Worm (Caenorhabditis elegans) whole organism, L2 larva: Measurements from ENCODE around the gene F47C12.13.

Experiments used
- C34F6.9 ChIP-seq: fragments of 150-350 bp; optimal IDR thresholded peaks from 2 replicates; lab custom pipeline; 2014; ENCODE audit warnings: missing biosample characterization, missing genetic modification characterization
- F13H6.1 ChIP-seq: sonication (generic microtip); optimal IDR thresholded peaks from 2 replicates; lab custom pipeline; 2016; ENCODE audit warnings: missing genetic modification characterization, missing compliant biosample characterization
- R02D3.7 ChIP-seq: fragments of 150-350 bp; optimal IDR thresholded peaks from 2 replicates; lab custom pipeline; 2014; ENCODE audit warnings: missing biosample characterization, missing genetic modification characterization
- Y55F3AM.14 ChIP-seq: fragments of 200-800 bp; sonication (Bioruptor generic); optimal IDR thresholded peaks from 2 replicates; lab custom pipeline; 2018; ENCODE audit warnings: mild to moderate bottlenecking, missing genetic modification characterization, missing compliant biosample characterization
- ZK546.5 ChIP-seq: sonication (generic microtip); optimal IDR thresholded peaks from 2 replicates; lab custom pipeline; 2017; ENCODE audit warnings: missing biosample characterization, missing genetic modification characterization
- alr-1 ChIP-seq: fragments of 150-350 bp; optimal IDR thresholded peaks from 2 replicates; lab custom pipeline; 2014; ENCODE audit warnings: missing biosample characterization, missing genetic modification characterization
- aly-2 ChIP-seq: fragments of 150-350 bp; optimal IDR thresholded peaks from 2 replicates; lab custom pipeline; 2014; ENCODE audit warnings: missing biosample characterization, missing genetic modification characterization
- ama-1 ChIP-seq: fragments of 150-350 bp; optimal IDR thresholded peaks from 2 replicates; lab custom pipeline; 2018; ENCODE audit warnings: inconsistent platforms
- blmp-1 ChIP-seq: sonication (generic microtip); optimal IDR thresholded peaks from 2 replicates; lab custom pipeline; 2017; ENCODE audit warnings: missing genetic modification characterization, mild to moderate bottlenecking, missing compliant biosample characterization, antibody characterized with exemption, moderate library complexity; ENCODE audit not compliant: insufficient read depth
- ceh-16 ChIP-seq: fragments of 150-350 bp; optimal IDR thresholded peaks from 2 replicates; lab custom pipeline; 2014; ENCODE audit warnings: missing biosample characterization, missing genetic modification characterization
- ceh-82 ChIP-seq: fragments of 150-350 bp; optimal IDR thresholded peaks from 2 replicates; lab custom pipeline; 2014; ENCODE audit warnings: missing biosample characterization, missing genetic modification characterization
- crh-2 ChIP-seq: sonication (generic microtip); optimal IDR thresholded peaks from 2 replicates; lab custom pipeline; 2017; ENCODE audit warnings: missing biosample characterization, missing genetic modification characterization
- dmd-4 ChIP-seq: sonication (generic microtip); optimal IDR thresholded peaks from 2 replicates; lab custom pipeline; 2017; ENCODE audit warnings: missing biosample characterization, missing genetic modification characterization
- egl-27 ChIP-seq: sonication (generic microtip); optimal IDR thresholded peaks from 3 replicates; lab custom pipeline; 2017; ENCODE audit warnings: missing biosample characterization, missing genetic modification reagents, missing genetic modification characterization
- elt-1 ChIP-seq: fragments of 150-350 bp; optimal IDR thresholded peaks from 2 replicates; lab custom pipeline; 2014; ENCODE audit warnings: missing biosample characterization, missing genetic modification characterization
- elt-3 ChIP-seq: sonication (generic microtip); optimal IDR thresholded peaks from 2 replicates; lab custom pipeline; 2017; ENCODE audit warnings: missing biosample characterization, missing genetic modification characterization
- fos-1 ChIP-seq: fragments of 150-350 bp; optimal IDR thresholded peaks from 2 replicates; lab custom pipeline; 2014; ENCODE audit warnings: missing biosample characterization, missing genetic modification characterization
- gmeb-1 ChIP-seq: fragments of 150-350 bp; optimal IDR thresholded peaks from 2 replicates; lab custom pipeline; 2014; ENCODE audit warnings: missing biosample characterization, missing genetic modification characterization
- lin-11 ChIP-seq: fragments of 150-350 bp; sonication (generic microtip); optimal IDR thresholded peaks from 2 replicates; lab custom pipeline; 2014; ENCODE audit warnings: missing biosample characterization, missing genetic modification characterization, inconsistent platforms, mixed read lengths
- lin-13 ChIP-seq: fragments of 150-350 bp; optimal IDR thresholded peaks from 2 replicates; lab custom pipeline; 2014; ENCODE audit warnings: missing biosample characterization, missing genetic modification reagents, missing genetic modification characterization
- lin-39 ChIP-seq: fragments of 150-350 bp; optimal IDR thresholded peaks from 2 replicates; lab custom pipeline; 2014; ENCODE audit warnings: missing biosample characterization, missing genetic modification reagents, missing genetic modification characterization
- lsy-2 ChIP-seq, 2 experiments: fragments of 150-350 bp in 1 of 2; sonication (generic microtip) in 1 of 2; optimal IDR thresholded peaks; 2 replicates each; lab custom pipeline; 2014 to 2017; ENCODE audit warnings: missing biosample characterization in 2 of 2, missing genetic modification characterization in 2 of 2
- mab-5 ChIP-seq: fragments of 150-350 bp; optimal IDR thresholded peaks from 2 replicates; lab custom pipeline; 2014; ENCODE audit warnings: missing biosample characterization, missing genetic modification characterization
- mbf-1 ChIP-seq: sonication (generic microtip); optimal IDR thresholded peaks from 2 replicates; lab custom pipeline; 2017; ENCODE audit warnings: missing biosample characterization, missing genetic modification characterization
- mdl-1 ChIP-seq, 2 experiments: fragments of 150-350 bp in 1 of 2; sonication (generic microtip) in 1 of 2; optimal IDR thresholded peaks; 2 replicates each; lab custom pipeline; 2017; ENCODE audit warnings: missing biosample characterization in 2 of 2, missing genetic modification characterization in 2 of 2
- nhr-10 ChIP-seq: sonication (generic microtip); optimal IDR thresholded peaks from 2 replicates; lab custom pipeline; 2017; ENCODE audit warnings: missing biosample characterization, missing genetic modification characterization
- nhr-11 ChIP-seq: fragments of 150-350 bp; optimal IDR thresholded peaks from 2 replicates; lab custom pipeline; 2014; ENCODE audit warnings: missing biosample characterization, missing genetic modification characterization
- nhr-12 ChIP-seq: fragments of 150-350 bp; optimal IDR thresholded peaks from 2 replicates; lab custom pipeline; 2014; ENCODE audit warnings: missing biosample characterization, missing genetic modification characterization
- nhr-129 ChIP-seq: fragments of 150-350 bp; optimal IDR thresholded peaks from 2 replicates; lab custom pipeline; 2014; ENCODE audit warnings: missing biosample characterization, missing genetic modification characterization
- nhr-23 ChIP-seq: fragments of 150-350 bp; optimal IDR thresholded peaks from 2 replicates; lab custom pipeline; 2014; ENCODE audit warnings: missing biosample characterization, missing genetic modification reagents, missing genetic modification characterization
- nhr-237 ChIP-seq: fragments of 150-350 bp; optimal IDR thresholded peaks from 2 replicates; lab custom pipeline; 2014; ENCODE audit warnings: missing biosample characterization, missing genetic modification characterization
- nhr-25 ChIP-seq: fragments of 150-350 bp; sonication (generic microtip); optimal IDR thresholded peaks from 3 replicates; lab custom pipeline; 2014; ENCODE audit warnings: missing biosample characterization, missing genetic modification characterization
- nhr-6 ChIP-seq: fragments of 150-350 bp; optimal IDR thresholded peaks from 2 replicates; lab custom pipeline; 2014; ENCODE audit warnings: missing biosample characterization, missing genetic modification characterization
- nhr-77 ChIP-seq: fragments of 150-350 bp; optimal IDR thresholded peaks from 2 replicates; lab custom pipeline; 2014; ENCODE audit warnings: missing biosample characterization, missing genetic modification characterization
- peb-1 ChIP-seq: fragments of 150-350 bp; optimal IDR thresholded peaks from 2 replicates; lab custom pipeline; 2014; ENCODE audit warnings: missing biosample characterization, missing genetic modification characterization
- sem-4 ChIP-seq: fragments of 150-350 bp; optimal IDR thresholded peaks from 2 replicates; lab custom pipeline; 2014; ENCODE audit warnings: missing biosample characterization, missing genetic modification reagents, missing genetic modification characterization
- skn-1 ChIP-seq: sonication (generic microtip); optimal IDR thresholded peaks from 2 replicates; lab custom pipeline; 2017; ENCODE audit warnings: missing biosample characterization, missing genetic modification characterization
- sma-3 ChIP-seq: sonication (generic microtip); optimal IDR thresholded peaks from 2 replicates; lab custom pipeline; 2016; ENCODE audit warnings: missing genetic modification reagents, missing genetic modification characterization, missing compliant biosample characterization
- sma-9 ChIP-seq, 2 experiments: fragments of 150-350 bp in 1 of 2; sonication (generic microtip) in 1 of 2; optimal IDR thresholded peaks; 2 replicates each; lab custom pipeline; 2014 to 2016; ENCODE audit warnings: missing genetic modification characterization in 2 of 2, mild to moderate bottlenecking in 1 of 2, missing biosample characterization in 1 of 2, missing compliant biosample characterization in 1 of 2, missing genetic modification reagents in 1 of 2, moderate library complexity in 1 of 2
- snpc-4 ChIP-seq: fragments of 150-350 bp; optimal IDR thresholded peaks from 2 replicates; lab custom pipeline; 2014; ENCODE audit warnings: missing biosample characterization, missing genetic modification characterization
- unc-39 ChIP-seq: fragments of 150-350 bp; optimal IDR thresholded peaks from 2 replicates; lab custom pipeline; 2014; ENCODE audit warnings: missing biosample characterization, missing genetic modification characterization
- unc-55 ChIP-seq: fragments of 150-350 bp; sonication (generic microtip); optimal IDR thresholded peaks from 3 replicates; lab custom pipeline; 2014; ENCODE audit warnings: missing biosample characterization, missing genetic modification reagents, missing genetic modification characterization
- unc-62 ChIP-seq: fragments of 150-350 bp; optimal IDR thresholded peaks from 2 replicates; lab custom pipeline; 2014; ENCODE audit warnings: missing biosample characterization, missing genetic modification reagents, missing genetic modification characterization
- ztf-1 ChIP-seq: fragments of 200-800 bp; sonication (Bioruptor generic); conservative IDR thresholded peaks from 2 replicates; pipeline ENCODE4 v1.3.6; 2022; ENCODE audit warnings: missing genetic modification characterization, missing compliant biosample characterization
- ztf-11 ChIP-seq: sonication (generic microtip); optimal IDR thresholded peaks from 2 replicates; lab custom pipeline; 2017; ENCODE audit warnings: missing biosample characterization, missing genetic modification characterization
- ztf-4 ChIP-seq: fragments of 150-350 bp; optimal IDR thresholded peaks from 2 replicates; lab custom pipeline; 2014; ENCODE audit warnings: missing biosample characterization, missing genetic modification characterization

The F47C12.13 gene

DNA sequence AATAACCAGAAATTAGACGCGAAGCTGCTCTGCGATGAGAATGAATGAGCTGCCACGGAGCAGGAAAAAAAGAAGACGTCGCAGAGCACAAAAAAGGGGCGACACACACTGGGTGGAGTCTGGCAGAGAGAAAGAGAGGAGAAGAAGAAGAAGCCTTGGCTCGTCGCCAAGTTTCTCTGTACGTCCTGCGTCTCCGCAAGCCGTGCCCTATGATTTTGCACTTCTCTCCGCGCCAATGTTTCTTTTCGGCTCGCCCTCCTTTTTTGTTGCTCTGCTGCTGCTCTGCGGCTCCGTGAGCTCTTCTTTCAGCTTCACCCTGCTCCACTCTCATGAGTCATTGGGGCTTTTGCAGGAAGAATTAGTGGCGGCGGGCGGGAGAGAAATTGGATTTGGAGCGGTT lies 40.7 kb upstream of the F47C12.13 start, which contains the start of gene hlh-30 (continued):
- no peak for TF ChIP-seq nhr-10 (tag; lab: Kevin White, UChicago)

DNA sequence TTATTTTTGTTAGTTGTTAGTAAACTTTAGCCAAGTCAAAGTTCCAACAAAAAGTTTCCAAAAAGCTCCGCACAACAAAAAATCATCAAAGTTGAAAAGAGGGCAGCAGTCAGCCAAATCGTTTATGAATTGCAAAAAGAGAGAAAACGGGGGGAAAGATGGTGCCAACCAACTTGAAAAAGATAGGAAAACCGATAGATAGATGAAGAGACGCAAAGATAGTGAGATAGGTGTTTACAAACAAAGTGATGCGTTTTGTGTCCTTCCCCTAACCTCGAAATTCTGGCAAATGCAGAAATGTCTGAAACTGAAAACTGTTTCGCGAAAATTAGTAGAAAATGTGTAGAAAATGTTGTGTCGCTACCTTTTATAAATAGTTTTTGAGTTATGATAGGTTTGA lies 39.3 kb upstream of the F47C12.13 start:
- TF ChIP-seq R02D3.7 (tag; lab: Kevin White, UChicago): no peak
- no peak for TF ChIP-seq aly-2 (tag; lab: Kevin White, UChicago)
- no peak for TF ChIP-seq lin-39 (tag; lab: Kevin White, UChicago)
- TF ChIP-seq blmp-1 (tag; lab: Kevin White, UChicago): no peak
- TF ChIP-seq mbf-1: no peak
- no peak for TF ChIP-seq snpc-4 (tag; lab: Kevin White, UChicago)
- TF ChIP-seq ceh-82 (tag; lab: Kevin White, UChicago): no peak
- no peak for TF ChIP-seq unc-39 (tag; lab: Kevin White, UChicago)
- no peak for TF ChIP-seq unc-62 (GFP tag; lab: Kevin White, UChicago)
- TF ChIP-seq nhr-10 (tag; lab: Kevin White, UChicago): no peak
- TF ChIP-seq lin-13 (GFP tag; lab: Kevin White, UChicago): no peak
- TF ChIP-seq C34F6.9 (tag; lab: Kevin White, UChicago): peak; percentile 27
- TF ChIP-seq egl-27 (tag; lab: Kevin White, UChicago): no peak
- no peak for TF ChIP-seq alr-1 (tag; lab: Kevin White, UChicago)
- TF ChIP-seq sma-9 (GFP tag; optimal IDR thresholded peaks at IDR 0.05; lab: Kevin White, UChicago): peak; percentile 18
- TF ChIP-seq sma-9 (tag; optimal IDR thresholded peaks at IDR 0.05; lab: Kevin White, UChicago): no peak
- TF ChIP-seq gmeb-1 (tag; lab: Kevin White, UChicago): no peak
- no peak for TF ChIP-seq fos-1 (tag; lab: Kevin White, UChicago)
- TF ChIP-seq lin-11 (tag; lab: Kevin White, UChicago): no peak
- no peak for TF ChIP-seq nhr-11
- TF ChIP-seq nhr-237 (tag; lab: Kevin White, UChicago): no peak
- no peak for TF ChIP-seq F13H6.1
- TF ChIP-seq nhr-77 (tag; lab: Kevin White, UChicago): no peak
- peak; percentile 36 for TF ChIP-seq nhr-129 (tag; lab: Kevin White, UChicago)
- TF ChIP-seq peb-1 (tag; lab: Kevin White, UChicago): no peak
- TF ChIP-seq mab-5 (tag; lab: Kevin White, UChicago): no peak
- no peak for TF ChIP-seq dmd-4
- TF ChIP-seq Y55F3AM.14 (GFP tag; lab: Kevin White, UChicago): no peak
- no peak for TF ChIP-seq ZK546.5 (tag; lab: Kevin White, UChicago)
- no peak for TF ChIP-seq ztf-11 (tag; lab: Kevin White, UChicago)
- TF ChIP-seq elt-1 (tag; lab: Kevin White, UChicago): no peak
- TF ChIP-seq ztf-1 (GFP tag; lab: Robert Waterston, UW): no peak
- TF ChIP-seq skn-1 (tag; lab: Kevin White, UChicago): no peak
- no peak for TF ChIP-seq ceh-16 (tag; lab: Kevin White, UChicago)
- TF ChIP-seq elt-3 (tag; lab: Kevin White, UChicago): no peak
- no peak for TF ChIP-seq nhr-6 (tag; lab: Kevin White, UChicago)
- no peak for TF ChIP-seq nhr-23 (tag; lab: Kevin White, UChicago)
- no peak for TF ChIP-seq nhr-25 (tag; lab: Kevin White, UChicago)
- peak; percentile 39 for TF ChIP-seq unc-55 (GFP tag; lab: Kevin White, UChicago)
- TF ChIP-seq crh-2 (tag; lab: Kevin White, UChicago): peak; percentile 6
- peak in 1 of 2 experiments; percentile 24 for TF ChIP-seq mdl-1 (tag; optimal IDR thresholded peaks at IDR 0.05; lab: Kevin White, UChicago)
- no peak for TF ChIP-seq ztf-4
- no peak for TF ChIP-seq nhr-12 (tag; lab: Kevin White, UChicago)
- peak in 1 of 2 experiments; percentile 11 for TF ChIP-seq lsy-2 (tag; optimal IDR thresholded peaks at IDR 0.05; lab: Kevin White, UChicago)
- TF ChIP-seq sma-3 (GFP tag; lab: Kevin White, UChicago): no peak
- no peak for TF ChIP-seq sem-4 (tag; lab: Kevin White, UChicago)
- no peak for TF ChIP-seq ama-1 (lab: Kevin White, UChicago)
